Fruit fly (Drosophila melanogaster) whole organism, embryonic: Measurements from ENCODE around the gene CG5376.
A peak's percentile ranks its signal among the peaks of the same experiment; 100 is the strongest.

Experiments used
- CG13123 ChIP-seq: fragments of 200-800 bp; sonication (Bioruptor generic); optimal IDR thresholded peaks from 2 replicates; lab custom pipeline; 2016; ENCODE audit warnings: missing biosample characterization, missing genetic modification characterization
- CG13424 ChIP-seq: fragments of 200-800 bp; sonication (Bioruptor generic); optimal IDR thresholded peaks from 2 replicates; lab custom pipeline; 2019; ENCODE audit warnings: missing biosample characterization, mild to moderate bottlenecking, missing genetic modification characterization, moderate library complexity
- CG13894 ChIP-seq: fragments of 200-800 bp; sonication (Bioruptor generic); optimal IDR thresholded peaks from 3 replicates; lab custom pipeline; 2018; ENCODE audit warnings: missing biosample characterization, mild to moderate bottlenecking, missing genetic modification characterization, moderate library complexity
- CG14014 ChIP-seq: fragments of 200-800 bp; sonication (Bioruptor generic); IDR thresholded peaks from 2 replicates; pipeline ENCODE4 v1.3.6; 2022; ENCODE audit warnings: missing biosample characterization, missing genetic modification characterization
- CG14860 ChIP-seq: fragments of 200-800 bp; sonication (Bioruptor generic); IDR thresholded peaks from 3 replicates; pipeline ENCODE4 v1.3.6; 2022; ENCODE audit warnings: missing biosample characterization, missing genetic modification characterization; ENCODE audit not compliant: partially characterized antibody
- CG14965 ChIP-seq: fragments of 200-800 bp; sonication (Bioruptor generic); optimal IDR thresholded peaks from 2 replicates; lab custom pipeline; 2016; ENCODE audit warnings: missing biosample characterization, missing genetic modification characterization, borderline replicate concordance
- CG1529 ChIP-seq: fragments of 200-800 bp; sonication (Bioruptor generic); optimal IDR thresholded peaks from 3 replicates; lab custom pipeline; 2018; ENCODE audit warnings: missing biosample characterization, missing genetic modification characterization
- CG1647 ChIP-seq: fragments of 200-800 bp; sonication (Bioruptor generic); optimal IDR thresholded peaks from 3 replicates; lab custom pipeline; 2016; ENCODE audit warnings: missing biosample characterization, missing genetic modification characterization
- CG16779 ChIP-seq: fragments of 200-800 bp; sonication (Bioruptor generic); IDR thresholded peaks from 2 replicates; pipeline ENCODE4 v1.3.6; 2022; ENCODE audit warnings: missing biosample characterization, missing genetic modification characterization
- CG17361 ChIP-seq: fragments of 200-800 bp; sonication (Bioruptor generic); IDR thresholded peaks from 3 replicates; pipeline ENCODE4 v1.3.6; 2022; ENCODE audit warnings: missing biosample characterization, missing genetic modification characterization
- CG17829 ChIP-seq: fragments of 200-800 bp; optimal IDR thresholded peaks from 2 replicates; lab custom pipeline; 2019; ENCODE audit warnings: missing biosample characterization, mild to moderate bottlenecking, missing genetic modification characterization, moderate library complexity
- CG18011 ChIP-seq: fragments of 200-800 bp; sonication (Bioruptor generic); optimal IDR thresholded peaks from 2 replicates; lab custom pipeline; 2017; ENCODE audit warnings: missing biosample characterization, missing genetic modification characterization, mild to moderate bottlenecking, moderate library complexity, missing genotype
- CG18599 ChIP-seq: fragments of 200-800 bp; sonication (Bioruptor generic); optimal IDR thresholded peaks from 3 replicates; lab custom pipeline; 2017; ENCODE audit warnings: missing biosample characterization, missing genetic modification characterization, mild to moderate bottlenecking, moderate library complexity, missing genetic modification reagents
- CG2120 ChIP-seq: fragments of 200-800 bp; sonication (Bioruptor generic); optimal IDR thresholded peaks from 3 replicates; lab custom pipeline; 2016; ENCODE audit warnings: missing biosample characterization, missing genetic modification characterization
- CG2875 ChIP-seq: fragments of 200-800 bp; sonication (Bioruptor generic); optimal IDR thresholded peaks from 2 replicates; lab custom pipeline; 2017; ENCODE audit warnings: missing biosample characterization, mild to moderate bottlenecking, missing genetic modification characterization, missing genetic modification reagents
- CG2889 ChIP-seq: fragments of 200-800 bp; sonication (Bioruptor generic); IDR thresholded peaks from 3 replicates; pipeline ENCODE4 v1.3.6; 2022; ENCODE audit warnings: missing biosample characterization, missing genetic modification characterization
- CG33557 ChIP-seq: fragments of 200-800 bp; sonication (Bioruptor generic); optimal IDR thresholded peaks from 2 replicates; lab custom pipeline; 2019; ENCODE audit warnings: missing biosample characterization, mild to moderate bottlenecking, missing genetic modification characterization, moderate library complexity
- CG34422 ChIP-seq: fragments of 200-800 bp; sonication (Bioruptor generic); IDR thresholded peaks from 3 replicates; pipeline ENCODE4 v1.3.6; 2022; ENCODE audit warnings: missing biosample characterization, missing genetic modification characterization
- CG4328 ChIP-seq: fragments of 200-800 bp; sonication (Bioruptor generic); optimal IDR thresholded peaks from 3 replicates; lab custom pipeline; 2017; ENCODE audit warnings: missing biosample characterization, missing genetic modification reagents, missing genetic modification characterization
- CG4820 ChIP-seq: fragments of 200-800 bp; sonication (Bioruptor generic); optimal IDR thresholded peaks from 3 replicates; lab custom pipeline; 2016; ENCODE audit warnings: missing biosample characterization, missing genetic modification characterization
- CG6683 ChIP-seq: fragments of 200-800 bp; sonication (Bioruptor generic); optimal IDR thresholded peaks from 2 replicates; lab custom pipeline; 2017; ENCODE audit warnings: missing biosample characterization, mild to moderate bottlenecking, missing genetic modification characterization, missing genetic modification reagents
- CG8359 ChIP-seq: fragments of 200-800 bp; sonication (Bioruptor generic); optimal IDR thresholded peaks from 2 replicates; lab custom pipeline; 2017; ENCODE audit warnings: missing biosample characterization, mild to moderate bottlenecking, missing genetic modification characterization, borderline replicate concordance
- CG9727 ChIP-seq: fragments of 200-800 bp; sonication (Bioruptor generic); optimal IDR thresholded peaks from 3 replicates; lab custom pipeline; 2017; ENCODE audit warnings: missing biosample characterization, mild to moderate bottlenecking, missing genetic modification characterization
- CG9797 ChIP-seq: fragments of 200-800 bp; sonication (Bioruptor generic); optimal IDR thresholded peaks from 3 replicates; lab custom pipeline; 2018; ENCODE audit warnings: missing biosample characterization, mild to moderate bottlenecking, missing genetic modification characterization
- Drgx ChIP-seq: fragments of 200-800 bp; sonication (Bioruptor generic); IDR thresholded peaks from 2 replicates; pipeline ENCODE4 v1.3.6; 2022; ENCODE audit warnings: missing biosample characterization, missing genetic modification characterization
- HLH54F ChIP-seq: fragments of 200-800 bp; sonication (Bioruptor generic); optimal IDR thresholded peaks from 3 replicates; lab custom pipeline; 2016; ENCODE audit warnings: missing biosample characterization, missing genetic modification characterization
- Hmx ChIP-seq: fragments of 200-800 bp; sonication (Bioruptor generic); optimal IDR thresholded peaks from 2 replicates; lab custom pipeline; 2016; ENCODE audit warnings: missing biosample characterization, missing genetic modification characterization
- Mad ChIP-seq: fragments of 200-800 bp; sonication (Bioruptor generic); optimal IDR thresholded peaks from 2 replicates; lab custom pipeline; 2016; ENCODE audit warnings: missing biosample characterization, missing genetic modification characterization
- Meics ChIP-seq: fragments of 200-800 bp; sonication (Bioruptor generic); optimal IDR thresholded peaks from 2 replicates; lab custom pipeline; 2017; ENCODE audit warnings: missing biosample characterization, mild to moderate bottlenecking, missing genetic modification characterization
- Rx ChIP-seq: fragments of 200-800 bp; sonication (Bioruptor generic); IDR thresholded peaks from 2 replicates; pipeline ENCODE4 v1.3.6; 2022; ENCODE audit warnings: missing biosample characterization, missing genetic modification characterization
- Sox100B ChIP-seq: fragments of 200-800 bp; sonication (Bioruptor generic); optimal IDR thresholded peaks from 3 replicates; lab custom pipeline; 2018; ENCODE audit warnings: missing biosample characterization, mild to moderate bottlenecking, missing genetic modification characterization
- ab ChIP-seq: fragments of 200-800 bp; sonication (Bioruptor generic); optimal IDR thresholded peaks from 2 replicates; lab custom pipeline; 2016; ENCODE audit warnings: missing biosample characterization, missing genetic modification characterization
- az2 ChIP-seq: fragments of 200-800 bp; sonication (Bioruptor generic); optimal IDR thresholded peaks from 3 replicates; lab custom pipeline; 2016; ENCODE audit warnings: missing biosample characterization, missing genetic modification characterization
- cato ChIP-seq: fragments of 200-800 bp; sonication (Bioruptor generic); optimal IDR thresholded peaks from 2 replicates; lab custom pipeline; 2016; ENCODE audit warnings: missing biosample characterization, missing genetic modification characterization, borderline replicate concordance
- danr ChIP-seq: fragments of 200-800 bp; sonication (Bioruptor generic); IDR thresholded peaks from 2 replicates; pipeline ENCODE4 v1.3.6; 2022; ENCODE audit warnings: missing biosample characterization, missing genetic modification characterization
- dysf ChIP-seq: fragments of 200-800 bp; sonication (Bioruptor generic); IDR thresholded peaks from 3 replicates; pipeline ENCODE4 v1.3.6; 2022; ENCODE audit warnings: missing biosample characterization, missing genetic modification characterization
- eve ChIP-seq, 2 experiments: fragments of >200 bp; optimal IDR thresholded peaks; 2 replicates each; lab custom pipeline; 2017; ENCODE audit warnings: missing biosample characterization in 2 of 2, missing genetic modification characterization in 2 of 2
- exex ChIP-seq: fragments of 200-800 bp; sonication (Bioruptor generic); optimal IDR thresholded peaks from 4 replicates; lab custom pipeline; 2018; ENCODE audit warnings: missing biosample characterization, mild to moderate bottlenecking, missing genetic modification characterization, moderate library complexity
- gcm2 ChIP-seq: fragments of 200-800 bp; sonication (Bioruptor generic); optimal IDR thresholded peaks from 2 replicates; lab custom pipeline; 2016; ENCODE audit warnings: missing biosample characterization, missing genetic modification characterization
- grn ChIP-seq: fragments of 200-800 bp; sonication (Bioruptor generic); optimal IDR thresholded peaks from 3 replicates; lab custom pipeline; 2017; ENCODE audit warnings: missing biosample characterization, missing genetic modification characterization
- hth ChIP-seq: fragments of >200 bp; optimal IDR thresholded peaks from 2 replicates; lab custom pipeline; 2017; ENCODE audit warnings: inconsistent platforms
- lab ChIP-seq: fragments of 200-800 bp; sonication (Bioruptor generic); optimal IDR thresholded peaks from 3 replicates; lab custom pipeline; 2017; ENCODE audit warnings: missing biosample characterization, missing genetic modification characterization, mild to moderate bottlenecking, moderate library complexity, missing genetic modification reagents
- nerfin-1 ChIP-seq: fragments of 200-800 bp; sonication (Bioruptor generic); optimal IDR thresholded peaks from 3 replicates; lab custom pipeline; 2019; ENCODE audit warnings: missing biosample characterization, mild to moderate bottlenecking, missing genetic modification characterization, moderate library complexity
- nmo ChIP-seq: fragments of 200-800 bp; sonication (Bioruptor generic); optimal IDR thresholded peaks from 2 replicates; lab custom pipeline; 2018; ENCODE audit warnings: missing biosample characterization, mild to moderate bottlenecking, missing genetic modification characterization, moderate library complexity
- phol ChIP-seq: fragments of 200-800 bp; sonication (Bioruptor generic); optimal IDR thresholded peaks from 3 replicates; lab custom pipeline; 2018; ENCODE audit warnings: missing biosample characterization, mild to moderate bottlenecking, missing genetic modification characterization, moderate library complexity
- pita ChIP-seq: fragments of 200-800 bp; sonication (Bioruptor generic); optimal IDR thresholded peaks from 2 replicates; lab custom pipeline; 2017; ENCODE audit warnings: missing biosample characterization, mild to moderate bottlenecking, missing genetic modification characterization
- row ChIP-seq: fragments of 200-800 bp; sonication (Bioruptor generic); IDR thresholded peaks from 3 replicates; pipeline ENCODE4 v1.3.6; 2022; ENCODE audit warnings: missing biosample characterization, missing genetic modification characterization
- sc ChIP-seq, 3 experiments: fragments of >200 bp in 2 of 3; fragments of 200-800 bp in 1 of 3; sonication (Bioruptor generic) in 1 of 3; optimal IDR thresholded peaks; 2 replicates in 2 of 3; 3 replicates in 1 of 3; lab custom pipeline; 2017; ENCODE audit warnings: mild to moderate bottlenecking in 1 of 3, missing biosample characterization in 1 of 3, missing genetic modification characterization in 1 of 3, missing genetic modification reagents in 1 of 3
- schlank ChIP-seq: fragments of 200-800 bp; sonication (Bioruptor generic); optimal IDR thresholded peaks from 2 replicates; lab custom pipeline; 2018; ENCODE audit warnings: missing biosample characterization, mild to moderate bottlenecking, missing genetic modification characterization
- sens ChIP-seq: fragments of 200-800 bp; sonication (Bioruptor generic); peaks from one replicate; lab custom pipeline; 2016; ENCODE audit warnings: missing biosample characterization, missing genetic modification characterization
- sim ChIP-seq: fragments of 200-800 bp; sonication (Bioruptor generic); IDR thresholded peaks from 2 replicates; pipeline ENCODE4 v1.3.6; 2022; ENCODE audit warnings: missing biosample characterization, missing genetic modification characterization

The CG5376 gene

DNA sequence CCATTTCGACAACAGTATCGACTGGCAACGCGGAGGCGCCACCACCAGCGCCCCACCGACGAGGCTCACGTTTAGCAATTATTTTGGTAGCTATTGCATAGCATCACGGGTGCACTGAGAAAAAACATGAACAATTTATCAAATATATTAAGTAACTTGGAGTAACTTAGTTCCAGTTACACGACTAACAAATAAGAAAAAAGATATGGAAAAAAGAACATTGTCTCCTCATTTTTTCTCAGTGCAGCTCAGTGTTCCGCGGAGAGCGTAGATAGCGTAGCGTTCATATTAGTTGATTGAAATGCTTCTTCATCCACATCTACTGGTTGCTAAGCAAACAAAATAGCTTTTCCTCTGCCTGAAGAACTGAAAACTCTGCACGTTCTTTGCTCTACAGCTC, 26.6 kb upstream of the CG5376 start (continued):
- no peak for TF ChIP-seq Drgx
- peak; percentile 33 for TF ChIP-seq CG2120 (GFP tag; lab: Kevin White, UChicago)
- no peak for TF ChIP-seq cato
- TF ChIP-seq hth (lab: Kevin White, UChicago): no peak
- TF ChIP-seq CG34422 (GFP tag; lab: Robert Waterston, UW): no peak
- TF ChIP-seq CG17361 (GFP tag; lab: Robert Waterston, UW): no peak
- TF ChIP-seq eve (GFP tag; optimal IDR thresholded peaks at IDR 0.05; lab: Kevin White, UChicago): no peak
- no peak for TF ChIP-seq schlank (tag; lab: Kevin White, UChicago)
- TF ChIP-seq CG14860 (GFP tag; lab: Robert Waterston, UW): no peak
- TF ChIP-seq CG9797: no peak
- TF ChIP-seq CG18011 (GFP tag; lab: Kevin White, UChicago): no peak
- peak; percentile 75 for TF ChIP-seq sens (GFP tag; lab: Kevin White, UChicago)
- TF ChIP-seq CG1647 (GFP tag; lab: Kevin White, UChicago): no peak
- no peak for TF ChIP-seq gcm2 (GFP tag; lab: Kevin White, UChicago)
- no peak for TF ChIP-seq pita (GFP tag; lab: Kevin White, UChicago)
- no peak for TF ChIP-seq CG13424 (tag; lab: Kevin White, UChicago)
- no peak for TF ChIP-seq CG16779 (GFP tag; lab: Robert Waterston, UW)
- no peak for TF ChIP-seq Rx (GFP tag; lab: Robert Waterston, UW)
- no peak for TF ChIP-seq CG1529 (GFP tag; lab: Kevin White, UChicago)
- no peak for TF ChIP-seq grn (GFP tag; lab: Kevin White, UChicago)
- peak; percentile 22 for TF ChIP-seq lab (GFP tag; lab: Kevin White, UChicago)
- TF ChIP-seq CG2889 (GFP tag; lab: Robert Waterston, UW): no peak
- no peak for TF ChIP-seq CG4328
- TF ChIP-seq CG18599 (GFP tag; lab: Kevin White, UChicago): peak; percentile 35
- no peak for TF ChIP-seq CG4820 (GFP tag; lab: Kevin White, UChicago)
- no peak for TF ChIP-seq sc (optimal IDR thresholded peaks at IDR 0.05; lab: Kevin White, UChicago)
- TF ChIP-seq sc (GFP tag; optimal IDR thresholded peaks at IDR 0.05; lab: Kevin White, UChicago): no peak
- TF ChIP-seq Sox100B: no peak
- no peak for TF ChIP-seq CG14014 (GFP tag; lab: Robert Waterston, UW)
- no peak for TF ChIP-seq CG13123 (GFP tag; lab: Kevin White, UChicago)
- TF ChIP-seq HLH54F (GFP tag; lab: Kevin White, UChicago): no peak
- TF ChIP-seq ab (GFP tag; lab: Kevin White, UChicago): no peak
- no peak for TF ChIP-seq Mad
- TF ChIP-seq CG9727 (GFP tag; lab: Kevin White, UChicago): peak; percentile 16
- TF ChIP-seq CG8359 (GFP tag; lab: Kevin White, UChicago): no peak
- TF ChIP-seq danr (GFP tag; lab: Robert Waterston, UW): no peak
- TF ChIP-seq CG13894: no peak
- TF ChIP-seq exex (tag; lab: Kevin White, UChicago): no peak
- TF ChIP-seq Meics (GFP tag; lab: Kevin White, UChicago): no peak
- TF ChIP-seq nmo (GFP tag; lab: Kevin White, UChicago): no peak
- TF ChIP-seq CG6683 (GFP tag; lab: Kevin White, UChicago): no peak
- TF ChIP-seq Hmx (GFP tag; lab: Kevin White, UChicago): no peak
- no peak for TF ChIP-seq az2 (GFP tag; lab: Kevin White, UChicago)
- TF ChIP-seq dysf: peak; percentile 46; the same call in 1 of the 3 replicates
- no peak for TF ChIP-seq CG2875 (GFP tag; lab: Kevin White, UChicago)
- no peak for TF ChIP-seq sim
- peak; percentile 12 for TF ChIP-seq phol (tag; lab: Kevin White, UChicago)
- no peak for TF ChIP-seq CG14965 (GFP tag; lab: Kevin White, UChicago)
- TF ChIP-seq CG33557 (GFP tag; lab: Kevin White, UChicago): no peak
- TF ChIP-seq CG17829 (tag; lab: Kevin White, UChicago): no peak
- TF ChIP-seq row (GFP tag; lab: Robert Waterston, UW): peak; percentile 29; the same call in 1 of the 3 replicates
- TF ChIP-seq nerfin-1 (tag; lab: Kevin White, UChicago): no peak
